Worm (Caenorhabditis elegans) whole organism, L2 larva: ENCODE results near the gene R10F2.5.

Experiments used
- C34F6.9 ChIP-seq: fragments of 150-350 bp; optimal IDR thresholded peaks from 2 replicates; lab custom pipeline; 2014; ENCODE audit warnings: missing biosample characterization, missing genetic modification characterization
- F13H6.1 ChIP-seq: sonication (generic microtip); optimal IDR thresholded peaks from 2 replicates; lab custom pipeline; 2016; ENCODE audit warnings: missing genetic modification characterization, missing compliant biosample characterization
- R02D3.7 ChIP-seq: fragments of 150-350 bp; optimal IDR thresholded peaks from 2 replicates; lab custom pipeline; 2014; ENCODE audit warnings: missing biosample characterization, missing genetic modification characterization
- Y55F3AM.14 ChIP-seq: fragments of 200-800 bp; sonication (Bioruptor generic); optimal IDR thresholded peaks from 2 replicates; lab custom pipeline; 2018; ENCODE audit warnings: mild to moderate bottlenecking, missing genetic modification characterization, missing compliant biosample characterization
- ZK546.5 ChIP-seq: sonication (generic microtip); optimal IDR thresholded peaks from 2 replicates; lab custom pipeline; 2017; ENCODE audit warnings: missing biosample characterization, missing genetic modification characterization
- alr-1 ChIP-seq: fragments of 150-350 bp; optimal IDR thresholded peaks from 2 replicates; lab custom pipeline; 2014; ENCODE audit warnings: missing biosample characterization, missing genetic modification characterization
- aly-2 ChIP-seq: fragments of 150-350 bp; optimal IDR thresholded peaks from 2 replicates; lab custom pipeline; 2014; ENCODE audit warnings: missing biosample characterization, missing genetic modification characterization
- blmp-1 ChIP-seq: sonication (generic microtip); optimal IDR thresholded peaks from 2 replicates; lab custom pipeline; 2017; ENCODE audit warnings: missing genetic modification characterization, mild to moderate bottlenecking, missing compliant biosample characterization, antibody characterized with exemption, moderate library complexity; ENCODE audit not compliant: insufficient read depth
- ceh-16 ChIP-seq: fragments of 150-350 bp; optimal IDR thresholded peaks from 2 replicates; lab custom pipeline; 2014; ENCODE audit warnings: missing biosample characterization, missing genetic modification characterization
- ceh-82 ChIP-seq: fragments of 150-350 bp; optimal IDR thresholded peaks from 2 replicates; lab custom pipeline; 2014; ENCODE audit warnings: missing biosample characterization, missing genetic modification characterization
- crh-2 ChIP-seq: sonication (generic microtip); optimal IDR thresholded peaks from 2 replicates; lab custom pipeline; 2017; ENCODE audit warnings: missing biosample characterization, missing genetic modification characterization
- dmd-4 ChIP-seq: sonication (generic microtip); optimal IDR thresholded peaks from 2 replicates; lab custom pipeline; 2017; ENCODE audit warnings: missing biosample characterization, missing genetic modification characterization
- egl-27 ChIP-seq: sonication (generic microtip); optimal IDR thresholded peaks from 3 replicates; lab custom pipeline; 2017; ENCODE audit warnings: missing biosample characterization, missing genetic modification reagents, missing genetic modification characterization
- elt-1 ChIP-seq: fragments of 150-350 bp; optimal IDR thresholded peaks from 2 replicates; lab custom pipeline; 2014; ENCODE audit warnings: missing biosample characterization, missing genetic modification characterization
- elt-3 ChIP-seq: sonication (generic microtip); optimal IDR thresholded peaks from 2 replicates; lab custom pipeline; 2017; ENCODE audit warnings: missing biosample characterization, missing genetic modification characterization
- fos-1 ChIP-seq: fragments of 150-350 bp; optimal IDR thresholded peaks from 2 replicates; lab custom pipeline; 2014; ENCODE audit warnings: missing biosample characterization, missing genetic modification characterization
- gmeb-1 ChIP-seq: fragments of 150-350 bp; optimal IDR thresholded peaks from 2 replicates; lab custom pipeline; 2014; ENCODE audit warnings: missing biosample characterization, missing genetic modification characterization
- lin-11 ChIP-seq: fragments of 150-350 bp; sonication (generic microtip); optimal IDR thresholded peaks from 2 replicates; lab custom pipeline; 2014; ENCODE audit warnings: missing biosample characterization, missing genetic modification characterization, inconsistent platforms, mixed read lengths
- lin-13 ChIP-seq: fragments of 150-350 bp; optimal IDR thresholded peaks from 2 replicates; lab custom pipeline; 2014; ENCODE audit warnings: missing biosample characterization, missing genetic modification reagents, missing genetic modification characterization
- lin-39 ChIP-seq: fragments of 150-350 bp; optimal IDR thresholded peaks from 2 replicates; lab custom pipeline; 2014; ENCODE audit warnings: missing biosample characterization, missing genetic modification reagents, missing genetic modification characterization
- lsy-2 ChIP-seq, 2 experiments: fragments of 150-350 bp in 1 of 2; sonication (generic microtip) in 1 of 2; optimal IDR thresholded peaks; 2 replicates each; lab custom pipeline; 2014 to 2017; ENCODE audit warnings: missing biosample characterization in 2 of 2, missing genetic modification characterization in 2 of 2
- mab-5 ChIP-seq: fragments of 150-350 bp; optimal IDR thresholded peaks from 2 replicates; lab custom pipeline; 2014; ENCODE audit warnings: missing biosample characterization, missing genetic modification characterization
- mbf-1 ChIP-seq: sonication (generic microtip); optimal IDR thresholded peaks from 2 replicates; lab custom pipeline; 2017; ENCODE audit warnings: missing biosample characterization, missing genetic modification characterization
- mdl-1 ChIP-seq, 2 experiments: fragments of 150-350 bp in 1 of 2; sonication (generic microtip) in 1 of 2; optimal IDR thresholded peaks; 2 replicates each; lab custom pipeline; 2017; ENCODE audit warnings: missing biosample characterization in 2 of 2, missing genetic modification characterization in 2 of 2
- nhr-10 ChIP-seq: sonication (generic microtip); optimal IDR thresholded peaks from 2 replicates; lab custom pipeline; 2017; ENCODE audit warnings: missing biosample characterization, missing genetic modification characterization
- nhr-11 ChIP-seq: fragments of 150-350 bp; optimal IDR thresholded peaks from 2 replicates; lab custom pipeline; 2014; ENCODE audit warnings: missing biosample characterization, missing genetic modification characterization
- nhr-12 ChIP-seq: fragments of 150-350 bp; optimal IDR thresholded peaks from 2 replicates; lab custom pipeline; 2014; ENCODE audit warnings: missing biosample characterization, missing genetic modification characterization
- nhr-129 ChIP-seq: fragments of 150-350 bp; optimal IDR thresholded peaks from 2 replicates; lab custom pipeline; 2014; ENCODE audit warnings: missing biosample characterization, missing genetic modification characterization
- nhr-23 ChIP-seq: fragments of 150-350 bp; optimal IDR thresholded peaks from 2 replicates; lab custom pipeline; 2014; ENCODE audit warnings: missing biosample characterization, missing genetic modification reagents, missing genetic modification characterization
- nhr-237 ChIP-seq: fragments of 150-350 bp; optimal IDR thresholded peaks from 2 replicates; lab custom pipeline; 2014; ENCODE audit warnings: missing biosample characterization, missing genetic modification characterization
- nhr-25 ChIP-seq: fragments of 150-350 bp; sonication (generic microtip); optimal IDR thresholded peaks from 3 replicates; lab custom pipeline; 2014; ENCODE audit warnings: missing biosample characterization, missing genetic modification characterization
- nhr-6 ChIP-seq: fragments of 150-350 bp; optimal IDR thresholded peaks from 2 replicates; lab custom pipeline; 2014; ENCODE audit warnings: missing biosample characterization, missing genetic modification characterization
- nhr-77 ChIP-seq: fragments of 150-350 bp; optimal IDR thresholded peaks from 2 replicates; lab custom pipeline; 2014; ENCODE audit warnings: missing biosample characterization, missing genetic modification characterization
- peb-1 ChIP-seq: fragments of 150-350 bp; optimal IDR thresholded peaks from 2 replicates; lab custom pipeline; 2014; ENCODE audit warnings: missing biosample characterization, missing genetic modification characterization
- sem-4 ChIP-seq: fragments of 150-350 bp; optimal IDR thresholded peaks from 2 replicates; lab custom pipeline; 2014; ENCODE audit warnings: missing biosample characterization, missing genetic modification reagents, missing genetic modification characterization
- skn-1 ChIP-seq: sonication (generic microtip); optimal IDR thresholded peaks from 2 replicates; lab custom pipeline; 2017; ENCODE audit warnings: missing biosample characterization, missing genetic modification characterization
- sma-3 ChIP-seq: sonication (generic microtip); optimal IDR thresholded peaks from 2 replicates; lab custom pipeline; 2016; ENCODE audit warnings: missing genetic modification reagents, missing genetic modification characterization, missing compliant biosample characterization
- sma-9 ChIP-seq, 2 experiments: fragments of 150-350 bp in 1 of 2; sonication (generic microtip) in 1 of 2; optimal IDR thresholded peaks; 2 replicates each; lab custom pipeline; 2014 to 2016; ENCODE audit warnings: missing genetic modification characterization in 2 of 2, mild to moderate bottlenecking in 1 of 2, missing biosample characterization in 1 of 2, missing compliant biosample characterization in 1 of 2, missing genetic modification reagents in 1 of 2, moderate library complexity in 1 of 2
- snpc-4 ChIP-seq: fragments of 150-350 bp; optimal IDR thresholded peaks from 2 replicates; lab custom pipeline; 2014; ENCODE audit warnings: missing biosample characterization, missing genetic modification characterization
- unc-39 ChIP-seq: fragments of 150-350 bp; optimal IDR thresholded peaks from 2 replicates; lab custom pipeline; 2014; ENCODE audit warnings: missing biosample characterization, missing genetic modification characterization
- unc-55 ChIP-seq: fragments of 150-350 bp; sonication (generic microtip); optimal IDR thresholded peaks from 3 replicates; lab custom pipeline; 2014; ENCODE audit warnings: missing biosample characterization, missing genetic modification reagents, missing genetic modification characterization
- unc-62 ChIP-seq: fragments of 150-350 bp; optimal IDR thresholded peaks from 2 replicates; lab custom pipeline; 2014; ENCODE audit warnings: missing biosample characterization, missing genetic modification reagents, missing genetic modification characterization
- zag-1 ChIP-seq: fragments of 150-350 bp; optimal IDR thresholded peaks from 2 replicates; lab custom pipeline; 2014; ENCODE audit warnings: missing biosample characterization, missing genetic modification characterization
- ztf-1 ChIP-seq: fragments of 200-800 bp; sonication (Bioruptor generic); conservative IDR thresholded peaks from 2 replicates; pipeline ENCODE4 v1.3.6; 2022; ENCODE audit warnings: missing genetic modification characterization, missing compliant biosample characterization
- ztf-11 ChIP-seq: sonication (generic microtip); optimal IDR thresholded peaks from 2 replicates; lab custom pipeline; 2017; ENCODE audit warnings: missing biosample characterization, missing genetic modification characterization
- ztf-4 ChIP-seq: fragments of 150-350 bp; optimal IDR thresholded peaks from 2 replicates; lab custom pipeline; 2014; ENCODE audit warnings: missing biosample characterization, missing genetic modification characterization

Gene R10F2.5

ce11 chrIII:2924658-2925057 is at the start of gene R10F2.5:
Gene R10F2.5, minus strand, starts transcription at chrIII:2924758.
- TF ChIP-seq nhr-6 (tag; lab: Kevin White, UChicago): no peak
- no peak for TF ChIP-seq snpc-4
- no peak for TF ChIP-seq sma-3 (GFP tag; lab: Kevin White, UChicago)
- TF ChIP-seq unc-55 (GFP tag; lab: Kevin White, UChicago): no peak
- no peak for TF ChIP-seq peb-1 (tag; lab: Kevin White, UChicago)
- TF ChIP-seq alr-1 (tag; lab: Kevin White, UChicago): no peak

- no peak for TF ChIP-seq lin-39
- no peak for TF ChIP-seq nhr-6 (tag; lab: Kevin White, UChicago)
- TF ChIP-seq ceh-16: peak; percentile 88
Observed at ce11 chrIII:2972977-2973376, 48.4 kb upstream of the R10F2.5 start.

ce11 chrIII:2970251-2970650 is 45.7 kb upstream of the R10F2.5 start:
- TF ChIP-seq dmd-4 (tag; lab: Kevin White, UChicago) (no peak), ztf-1 (GFP tag; lab: Robert Waterston, UW) (no peak), mdl-1 (tag; optimal IDR thresholded peaks at IDR 0.05; lab: Kevin White, UChicago) (no peak), unc-62 (GFP tag; lab: Kevin White, UChicago) (no peak), egl-27 (no peak), sem-4 (tag; lab: Kevin White, UChicago) (no peak), sma-9 (GFP tag; optimal IDR thresholded peaks at IDR 0.05; lab: Kevin White, UChicago) (no peak), sma-9 (tag; optimal IDR thresholded peaks at IDR 0.05; lab: Kevin White, UChicago) (no peak), R02D3.7 (no peak), lin-11 (no peak), unc-39 (tag; lab: Kevin White, UChicago) (no peak)
- TF ChIP-seq, all 48 proteins: peak for 0

ce11 chrIII:2966462-2966861 is 41.9 kb upstream of the R10F2.5 start:
- TF ChIP-seq peb-1 (tag; lab: Kevin White, UChicago) (no peak), nhr-77 (tag; lab: Kevin White, UChicago) (no peak), lin-11 (peak; percentile 60), blmp-1 (tag; lab: Kevin White, UChicago) (peak; percentile 39), nhr-129 (tag; lab: Kevin White, UChicago) (peak; percentile 83), unc-55 (GFP tag; lab: Kevin White, UChicago) (peak; percentile 91), sma-9 (GFP tag; optimal IDR thresholded peaks at IDR 0.05; lab: Kevin White, UChicago) (peak; percentile 84), sma-9 (tag; optimal IDR thresholded peaks at IDR 0.05; lab: Kevin White, UChicago) (no peak), egl-27 (no peak), zag-1 (peak; percentile 70), gmeb-1 (peak; percentile 89), lin-39 (no peak), ceh-16 (no peak), elt-1 (tag; lab: Kevin White, UChicago) (no peak), fos-1 (tag; lab: Kevin White, UChicago) (peak; percentile 47), R02D3.7 (no peak), nhr-237 (tag; lab: Kevin White, UChicago) (no peak), aly-2 (tag; lab: Kevin White, UChicago) (no peak), mbf-1 (tag; lab: Kevin White, UChicago) (no peak), skn-1 (no peak), ceh-82 (tag; lab: Kevin White, UChicago) (no peak), crh-2 (tag; lab: Kevin White, UChicago) (peak; percentile 75), unc-39 (tag; lab: Kevin White, UChicago) (no peak), ztf-1 (GFP tag; lab: Robert Waterston, UW) (no peak), Y55F3AM.14 (GFP tag; lab: Kevin White, UChicago) (no peak), nhr-25 (tag; lab: Kevin White, UChicago) (peak; percentile 56), lsy-2 (tag; optimal IDR thresholded peaks at IDR 0.05; lab: Kevin White, UChicago) (peak; percentile 70 to 90), nhr-10 (tag; lab: Kevin White, UChicago) (no peak), sma-3 (GFP tag; lab: Kevin White, UChicago) (peak; percentile 80), sem-4 (tag; lab: Kevin White, UChicago) (peak; percentile 18), mdl-1 (tag; optimal IDR thresholded peaks at IDR 0.05; lab: Kevin White, UChicago) (peak in 1 of 2 experiments; percentile 64), F13H6.1 (tag; lab: Kevin White, UChicago) (peak; percentile 96), lin-13 (GFP tag; lab: Kevin White, UChicago) (peak; percentile 91), nhr-12 (no peak), nhr-11 (tag; lab: Kevin White, UChicago) (no peak), mab-5 (tag; lab: Kevin White, UChicago) (peak; percentile 48), ztf-11 (tag; lab: Kevin White, UChicago) (no peak), ztf-4 (tag; lab: Kevin White, UChicago) (peak; percentile 44), nhr-23 (tag; lab: Kevin White, UChicago) (no peak), ZK546.5 (tag; lab: Kevin White, UChicago) (no peak), C34F6.9 (tag; lab: Kevin White, UChicago) (peak; percentile 89), elt-3 (no peak), unc-62 (GFP tag; lab: Kevin White, UChicago) (no peak)
